Fruit fly (Drosophila melanogaster) whole organism, embryonic: Measurements from ENCODE around the gene miple1.

Experiments
- ATbp ChIP-seq: fragments of 200-800 bp; sonication (Bioruptor generic); optimal IDR thresholded peaks from 2 replicates; lab custom pipeline; 2017; ENCODE audit warnings: missing biosample characterization, mild to moderate bottlenecking, missing genetic modification characterization, missing genetic modification reagents
- Adf1 ChIP-seq: fragments of 200-800 bp; sonication (Bioruptor generic); IDR thresholded peaks from 2 replicates; pipeline ENCODE4 v1.3.6; 2022; ENCODE audit warnings: missing biosample characterization, missing genetic modification characterization
- Atf3 ChIP-seq: fragments of 200-800 bp; sonication (Bioruptor generic); optimal IDR thresholded peaks from 3 replicates; lab custom pipeline; 2016; ENCODE audit warnings: missing biosample characterization, missing genetic modification characterization
- B-H2 ChIP-seq: fragments of 200-800 bp; sonication (Bioruptor generic); optimal IDR thresholded peaks from 2 replicates; lab custom pipeline; 2018; ENCODE audit warnings: missing biosample characterization, mild to moderate bottlenecking, missing genetic modification characterization
- BtbVII ChIP-seq: fragments of 200-800 bp; sonication (Bioruptor generic); optimal IDR thresholded peaks from 3 replicates; lab custom pipeline; 2017; ENCODE audit warnings: missing biosample characterization, mild to moderate bottlenecking, missing genetic modification characterization
- CG11695 ChIP-seq: fragments of 200-800 bp; sonication (Bioruptor generic); IDR thresholded peaks from 3 replicates; pipeline ENCODE4 v1.3.6; 2022; ENCODE audit warnings: missing biosample characterization, missing genetic modification characterization
- CG11723 ChIP-seq: fragments of 200-800 bp; sonication (Bioruptor generic); optimal IDR thresholded peaks from 2 replicates; lab custom pipeline; 2017; ENCODE audit warnings: missing biosample characterization, mild to moderate bottlenecking, missing genetic modification characterization
- CG12299 ChIP-seq: fragments of 200-800 bp; sonication (Bioruptor generic); optimal IDR thresholded peaks from 2 replicates; lab custom pipeline; 2018; ENCODE audit warnings: missing biosample characterization, mild to moderate bottlenecking, missing genetic modification characterization
- CG15269 ChIP-seq: fragments of 200-800 bp; sonication (Bioruptor generic); optimal IDR thresholded peaks from 2 replicates; lab custom pipeline; 2018; ENCODE audit warnings: missing biosample characterization, mild to moderate bottlenecking, missing genetic modification characterization, moderate library complexity
- CG15479 ChIP-seq: fragments of 200-800 bp; sonication (Bioruptor generic); optimal IDR thresholded peaks from 3 replicates; lab custom pipeline; 2019; ENCODE audit warnings: missing biosample characterization, mild to moderate bottlenecking, missing genetic modification characterization, moderate library complexity
- CG16863 ChIP-seq: fragments of 200-800 bp; sonication (Bioruptor generic); optimal IDR thresholded peaks from 3 replicates; lab custom pipeline; 2016; ENCODE audit warnings: missing biosample characterization, missing genetic modification characterization
- CG2116 ChIP-seq: fragments of 200-800 bp; sonication (Bioruptor generic); optimal IDR thresholded peaks from 3 replicates; lab custom pipeline; 2018; ENCODE audit warnings: missing biosample characterization, mild to moderate bottlenecking, missing genetic modification characterization
- CG2199 ChIP-seq: fragments of 200-800 bp; sonication (Bioruptor generic); IDR thresholded peaks from 3 replicates; pipeline ENCODE4 v1.3.6; 2022; ENCODE audit warnings: missing biosample characterization, missing genetic modification characterization
- CG32767 ChIP-seq: fragments of 200-800 bp; sonication (Bioruptor generic); IDR thresholded peaks from 2 replicates; pipeline ENCODE4 v1.3.6; 2022; ENCODE audit warnings: missing biosample characterization, missing genetic modification characterization
- CG33557 ChIP-seq: fragments of 200-800 bp; sonication (Bioruptor generic); optimal IDR thresholded peaks from 2 replicates; lab custom pipeline; 2019; ENCODE audit warnings: missing biosample characterization, mild to moderate bottlenecking, missing genetic modification characterization, moderate library complexity
- CG34376 ChIP-seq: fragments of 200-800 bp; sonication (Bioruptor generic); optimal IDR thresholded peaks from 2 replicates; lab custom pipeline; 2018; ENCODE audit warnings: missing biosample characterization, mild to moderate bottlenecking, missing genetic modification characterization
- CG8089 ChIP-seq: fragments of 200-800 bp; sonication (Bioruptor generic); optimal IDR thresholded peaks from 3 replicates; lab custom pipeline; 2016; ENCODE audit warnings: missing biosample characterization, missing genetic modification characterization
- CTCF ChIP-seq: fragments of 200-800 bp; sonication (Bioruptor generic); optimal IDR thresholded peaks from 2 replicates; lab custom pipeline; 2017; ENCODE audit warnings: missing biosample characterization, mild to moderate bottlenecking, missing genetic modification characterization, moderate library complexity
- Deaf1 ChIP-seq: fragments of 200-800 bp; optimal IDR thresholded peaks from 3 replicates; lab custom pipeline; 2019; ENCODE audit warnings: missing biosample characterization, mild to moderate bottlenecking, missing genetic modification characterization, moderate library complexity
- E2f2 ChIP-seq: fragments of 200-800 bp; sonication (Bioruptor generic); IDR thresholded peaks from 2 replicates; pipeline ENCODE4 v1.3.6; 2022; ENCODE audit warnings: missing biosample characterization, missing genetic modification characterization
- GATAe ChIP-seq: fragments of 200-800 bp; sonication (Bioruptor generic); conservative IDR thresholded peaks from 2 replicates; pipeline ENCODE4 v1.3.6; 2022; ENCODE audit warnings: missing biosample characterization, missing genetic modification characterization
- Meics ChIP-seq: fragments of 200-800 bp; sonication (Bioruptor generic); optimal IDR thresholded peaks from 2 replicates; lab custom pipeline; 2017; ENCODE audit warnings: missing biosample characterization, mild to moderate bottlenecking, missing genetic modification characterization
- Nf-YA ChIP-seq: fragments of 200-800 bp; sonication (Bioruptor generic); IDR thresholded peaks from 2 replicates; pipeline ENCODE4 v1.3.6; 2022; ENCODE audit warnings: missing biosample characterization, missing genetic modification characterization
- Pdp1 ChIP-seq, 2 experiments: fragments of 200-800 bp; sonication (Bioruptor generic); optimal IDR thresholded peaks; 3 replicates each; lab custom pipeline; 2016; ENCODE audit warnings: missing biosample characterization in 2 of 2, missing genetic modification characterization in 2 of 2, mild to moderate bottlenecking in 1 of 2, moderate library complexity in 1 of 2
- bowl ChIP-seq: fragments of 200-800 bp; sonication (Bioruptor generic); IDR thresholded peaks from 2 replicates; pipeline ENCODE4 v1.3.6; 2022; ENCODE audit warnings: missing biosample characterization, missing genetic modification characterization
- chinmo ChIP-seq: fragments of 200-800 bp; sonication (Bioruptor generic); IDR thresholded peaks from 4 replicates; pipeline ENCODE4 v1.3.6; 2022; ENCODE audit warnings: missing biosample characterization, missing genetic modification characterization; ENCODE audit not compliant: partially characterized antibody
- corto ChIP-seq: fragments of 200-800 bp; sonication (Bioruptor generic); optimal IDR thresholded peaks from 2 replicates; lab custom pipeline; 2016; ENCODE audit warnings: missing biosample characterization, mild to moderate bottlenecking, missing genetic modification characterization, moderate library complexity
- eve ChIP-seq, 2 experiments: fragments of >200 bp; optimal IDR thresholded peaks; 2 replicates each; lab custom pipeline; 2017; ENCODE audit warnings: missing biosample characterization in 2 of 2, missing genetic modification characterization in 2 of 2
- h ChIP-seq: fragments of >200 bp; optimal IDR thresholded peaks from 2 replicates; lab custom pipeline; 2017
- hkb ChIP-seq, 2 experiments: fragments of 200-800 bp in 1 of 2; fragments of >200 bp in 1 of 2; sonication (Bioruptor generic) in 1 of 2; IDR thresholded peaks in 1 of 2; optimal IDR thresholded peaks in 1 of 2; 2 replicates each; pipeline versions ENCODE4 v1.3.6 to Lab custom; 2017 to 2022; ENCODE audit warnings: missing biosample characterization in 1 of 2, missing genetic modification characterization in 1 of 2
- ind ChIP-seq: fragments of 200-800 bp; sonication (Bioruptor generic); optimal IDR thresholded peaks from 3 replicates; lab custom pipeline; 2016; ENCODE audit warnings: missing biosample characterization, missing genetic modification characterization
- nmo ChIP-seq: fragments of 200-800 bp; sonication (Bioruptor generic); optimal IDR thresholded peaks from 2 replicates; lab custom pipeline; 2018; ENCODE audit warnings: missing biosample characterization, mild to moderate bottlenecking, missing genetic modification characterization, moderate library complexity
- p53 ChIP-seq: fragments of 200-800 bp; sonication (Bioruptor generic); optimal IDR thresholded peaks from 2 replicates; lab custom pipeline; 2016; ENCODE audit warnings: missing biosample characterization, missing genetic modification characterization
- schlank ChIP-seq: fragments of 200-800 bp; sonication (Bioruptor generic); optimal IDR thresholded peaks from 2 replicates; lab custom pipeline; 2018; ENCODE audit warnings: missing biosample characterization, mild to moderate bottlenecking, missing genetic modification characterization
- scrt ChIP-seq: fragments of 200-800 bp; sonication (Bioruptor generic); optimal IDR thresholded peaks from 2 replicates; lab custom pipeline; 2018; ENCODE audit warnings: missing biosample characterization, mild to moderate bottlenecking, missing genetic modification characterization, moderate library complexity
- sens-2 ChIP-seq: fragments of 200-800 bp; sonication (Bioruptor generic); IDR thresholded peaks from 2 replicates; pipeline ENCODE4 v1.3.6; 2022; ENCODE audit warnings: missing biosample characterization, missing genetic modification characterization
- so ChIP-seq: fragments of 200-800 bp; sonication (Bioruptor generic); IDR thresholded peaks from 3 replicates; pipeline ENCODE4 v1.3.6; 2022; ENCODE audit warnings: missing biosample characterization, missing genetic modification characterization
- sqz ChIP-seq: fragments of 200-800 bp; sonication (Bioruptor generic); optimal IDR thresholded peaks from 3 replicates; lab custom pipeline; 2018; ENCODE audit warnings: missing biosample characterization, mild to moderate bottlenecking, missing genetic modification characterization
- unc-4 ChIP-seq: fragments of 200-800 bp; sonication (Bioruptor generic); IDR thresholded peaks from 2 replicates; pipeline ENCODE4 v1.3.6; 2022; ENCODE audit warnings: missing biosample characterization, missing genetic modification characterization; ENCODE audit not compliant: partially characterized antibody
- vvl ChIP-seq: fragments of 200-800 bp; sonication (Bioruptor generic); IDR thresholded peaks from 2 replicates; pipeline ENCODE4 v1.3.6; 2022; ENCODE audit warnings: missing biosample characterization, missing genetic modification characterization
- z ChIP-seq: fragments of 200-800 bp; sonication (Bioruptor generic); IDR thresholded peaks from 3 replicates; pipeline ENCODE4 v1.3.6; 2022; ENCODE audit warnings: missing biosample characterization, missing genetic modification characterization
- zen ChIP-seq: fragments of 200-800 bp; sonication (Bioruptor generic); optimal IDR thresholded peaks from 3 replicates; lab custom pipeline; 2018; ENCODE audit warnings: missing biosample characterization, mild to moderate bottlenecking, missing genetic modification characterization, moderate library complexity

miple1 gene

dm6 chr3L:224004-224951 lies 42.8 kb upstream of the miple1 start (continued):
- peak; percentile 68; the same call in 3 of the 4 replicates for TF ChIP-seq chinmo (GFP tag; lab: Robert Waterston, UW)
- TF ChIP-seq nmo (GFP tag; lab: Kevin White, UChicago), result peak; percentile 14
- no peak for TF ChIP-seq CG15269 (tag; lab: Kevin White, UChicago)
- no peak for TF ChIP-seq ATbp (GFP tag; lab: Kevin White, UChicago)
- no peak for TF ChIP-seq sens-2 (GFP tag; lab: Robert Waterston, UW)
- TF ChIP-seq eve (GFP tag; optimal IDR thresholded peaks at IDR 0.05; lab: Kevin White, UChicago), result no peak
- TF ChIP-seq so (GFP tag; lab: Robert Waterston, UW), result peak; percentile 17; the same call in 1 of the 3 replicates
- TF ChIP-seq CG33557, result no peak
- TF ChIP-seq CG34376, result peak; percentile 64
- TF ChIP-seq E2f2 (GFP tag; lab: Robert Waterston, UW), result no peak; the same call in 1 of the 2 replicates
- TF ChIP-seq zen (tag; lab: Kevin White, UChicago), result no peak
- no peak for TF ChIP-seq p53 (GFP tag; lab: Kevin White, UChicago)
- TF ChIP-seq schlank (tag; lab: Kevin White, UChicago), result no peak
- TF ChIP-seq Pdp1 (GFP tag; optimal IDR thresholded peaks at IDR 0.05; lab: Kevin White, UChicago), result peak in 1 of 2 experiments; percentile 18
- TF ChIP-seq CG8089, result peak; percentile 4
- peak; percentile 31 for TF ChIP-seq Meics
- TF ChIP-seq CG11695 (GFP tag; lab: Robert Waterston, UW), result peak; percentile 6; the same call in 1 of the 3 replicates
- TF ChIP-seq CG16863, result no peak
- TF ChIP-seq CG11723 (GFP tag; lab: Kevin White, UChicago), result no peak
- no peak for TF ChIP-seq bowl (GFP tag; lab: Robert Waterston, UW)
- TF ChIP-seq ind, result no peak
- TF ChIP-seq Atf3 (GFP tag; lab: Kevin White, UChicago), result peak; percentile 1

- no peak for TF ChIP-seq Adf1 (GFP tag; lab: Robert Waterston, UW)
- TF ChIP-seq vvl (GFP tag; lab: Robert Waterston, UW), result peak; percentile 36; the same call in 1 of the 2 replicates
- peak; percentile 0 for TF ChIP-seq CG2116 (GFP tag; lab: Kevin White, UChicago)
- TF ChIP-seq BtbVII, result peak; percentile 12
- TF ChIP-seq corto (GFP tag; lab: Kevin White, UChicago), result peak; percentile 12
- peak; percentile 83 for TF ChIP-seq z (GFP tag; lab: Robert Waterston, UW)
- TF ChIP-seq scrt (GFP tag; lab: Kevin White, UChicago), result no peak
- TF ChIP-seq chinmo (GFP tag; lab: Robert Waterston, UW), result peak; percentile 44; the same call in 1 of the 4 replicates
- no peak for TF ChIP-seq hkb (optimal IDR thresholded peaks at IDR 0.05; lab: Kevin White, UChicago)
- 0 out of 2 replicates have a peak, but pooled peaks have one; percentile 12 for TF ChIP-seq hkb (GFP tag; IDR thresholded peaks at IDR 0.05; lab: Robert Waterston, UW)
- no peak for TF ChIP-seq Deaf1 (tag; lab: Kevin White, UChicago)
- peak; percentile 87 for TF ChIP-seq sqz
- peak; percentile 69 for TF ChIP-seq p53 (GFP tag; lab: Kevin White, UChicago)
- TF ChIP-seq unc-4 (GFP tag; lab: Robert Waterston, UW), result no peak
- TF ChIP-seq CG15479 (GFP tag; lab: Kevin White, UChicago), result peak; percentile 26
- no peak for TF ChIP-seq GATAe (GFP tag; lab: Robert Waterston, UW)
- TF ChIP-seq CTCF, result no peak
- 0 out of 2 replicates have a peak, but pooled peaks have one; percentile 33 for TF ChIP-seq Nf-YA (GFP tag; lab: Robert Waterston, UW)
- peak; percentile 58; the same call in 1 of the 3 replicates for TF ChIP-seq CG2199 (GFP tag; lab: Robert Waterston, UW)
- TF ChIP-seq Pdp1 (GFP tag; optimal IDR thresholded peaks at IDR 0.05; lab: Kevin White, UChicago), result peak in 1 of 2 experiments; percentile 91
- peak; percentile 13 for TF ChIP-seq CG12299 (tag; lab: Kevin White, UChicago)
- no peak for TF ChIP-seq B-H2
- no peak for TF ChIP-seq CG33557
- no peak for TF ChIP-seq h (lab: Kevin White, UChicago)
- TF ChIP-seq CG32767 (GFP tag; lab: Robert Waterston, UW), result peak; percentile 92
- TF ChIP-seq, all 482 proteins: peak for 15
These were observed 42.0 kb upstream of the miple1 start for dm6 chr3L:225120-225519.
